Worm (Caenorhabditis elegans) whole organism, L1 larva: ENCODE data around the gene bbln-1.

Experiments used
- alr-1 ChIP-seq: fragments of 200-800 bp; sonication (Bioruptor generic); optimal IDR thresholded peaks from 2 replicates; lab custom pipeline; 2018; ENCODE audit warnings: borderline replicate concordance, mild to moderate bottlenecking, missing genetic modification characterization, missing compliant biosample characterization
- ces-1 ChIP-seq: fragments of 150-350 bp; optimal IDR thresholded peaks from 2 replicates; lab custom pipeline; 2014; ENCODE audit warnings: missing biosample characterization, missing genetic modification reagents, missing genetic modification characterization
- dpl-1 ChIP-seq, 3 experiments: fragments of 150-350 bp in 2 of 3; sonication (generic microtip) in 1 of 3; optimal IDR thresholded peaks; 2 replicates each; lab custom pipeline; 2014 to 2017; ENCODE audit warnings: missing biosample characterization in 3 of 3, missing genetic modification characterization in 3 of 3, missing genetic modification reagents in 3 of 3
- egl-27 ChIP-seq, 2 experiments: fragments of 150-350 bp in 1 of 2; sonication (generic microtip); optimal IDR thresholded peaks; 3 replicates each; lab custom pipeline; 2017 to 2018; ENCODE audit warnings: missing biosample characterization in 2 of 2, missing genetic modification characterization in 2 of 2, missing genetic modification reagents in 2 of 2
- lin-15B ChIP-seq: fragments of 150-350 bp; sonication (generic microtip); optimal IDR thresholded peaks from 3 replicates; lab custom pipeline; 2014; ENCODE audit warnings: missing biosample characterization, missing genetic modification characterization
- lin-39 ChIP-seq: fragments of 150-350 bp; optimal IDR thresholded peaks from 2 replicates; lab custom pipeline; 2014; ENCODE audit warnings: missing biosample characterization, missing genetic modification reagents, missing genetic modification characterization
- nhr-12 ChIP-seq: sonication (generic microtip); optimal IDR thresholded peaks from 2 replicates; lab custom pipeline; 2017; ENCODE audit warnings: missing biosample characterization, missing genetic modification characterization
- nhr-28 ChIP-seq: fragments of 150-350 bp; optimal IDR thresholded peaks from 2 replicates; lab custom pipeline; 2014; ENCODE audit warnings: missing biosample characterization, missing genetic modification characterization

- no peak for TF ChIP-seq lin-39
- TF ChIP-seq lin-15B (tag; lab: Kevin White, UChicago): no peak
- no peak for TF ChIP-seq dpl-1 (GFP tag; optimal IDR thresholded peaks at IDR 0.05; lab: Kevin White, UChicago)
- no peak for TF ChIP-seq nhr-12 (tag; lab: Kevin White, UChicago)
- no peak for TF ChIP-seq nhr-28 (tag; lab: Kevin White, UChicago)
- TF ChIP-seq ces-1: no peak
- no peak for TF ChIP-seq egl-27 (tag; optimal IDR thresholded peaks at IDR 0.05; lab: Kevin White, UChicago)
- no peak for TF ChIP-seq alr-1 (tag; lab: Kevin White, UChicago)
Observed at ce11 chrX:3102165-3102564, 50.1 kb downstream of the bbln-1 start, which contains the start of gene ztf-13.
